Fruit fly (Drosophila melanogaster): ENCODE data around the gene p24-2.

dm6 chr3R:9725121-9725956, 32.7 kb upstream of the p24-2 start, which contains the start of gene hyd:
- TF ChIP-seq psq (optimal IDR thresholded peaks at IDR 0.05): no peak
- no peak for TF ChIP-seq EcR (GFP tag; optimal IDR thresholded peaks at IDR 0.05)
